Fruit fly (Drosophila melanogaster): Measurements from ENCODE around the gene PIG-P.

The PIG-P gene

dm6 chr3R:26036153-26037144 is 21.6 kb downstream of the PIG-P start (continued):
- TF ChIP-seq CG11902 (GFP tag; optimal IDR thresholded peaks at IDR 0.05) = peak; percentile 72
- TF ChIP-seq net (GFP tag; optimal IDR thresholded peaks at IDR 0.05) = peak; percentile 86
- TF ChIP-seq Ets21C (GFP tag; optimal IDR thresholded peaks at IDR 0.05) = peak; percentile 76
- peak; percentile 84 for TF ChIP-seq acj6 (GFP tag; optimal IDR thresholded peaks at IDR 0.05)
- peak; percentile 68 for TF ChIP-seq Lpt (GFP tag; optimal IDR thresholded peaks at IDR 0.05)
- peak; percentile 65 for TF ChIP-seq CG8319 (GFP tag; optimal IDR thresholded peaks at IDR 0.05)
- peak; percentile 83 for TF ChIP-seq CG3919 (GFP tag; optimal IDR thresholded peaks at IDR 0.05)
- TF ChIP-seq esn (GFP tag; optimal IDR thresholded peaks at IDR 0.05) = peak; percentile 95
- TF ChIP-seq CG8632 (GFP tag; optimal IDR thresholded peaks at IDR 0.05) = peak; percentile 87
- TF ChIP-seq Sox15 (GFP tag; optimal IDR thresholded peaks at IDR 0.05) = peak; percentile 74
- peak; percentile 97 for TF ChIP-seq Eip78C (GFP tag)
- TF ChIP-seq achi (GFP tag; optimal IDR thresholded peaks at IDR 0.05) = peak; percentile 91
- peak; percentile 85 for TF ChIP-seq Hr39 (GFP tag; optimal IDR thresholded peaks at IDR 0.05)
- peak; percentile 90 for TF ChIP-seq Sox14 (GFP tag; optimal IDR thresholded peaks at IDR 0.05)
- TF ChIP-seq Ets96B (tag; optimal IDR thresholded peaks at IDR 0.05) = peak; percentile 93
- TF ChIP-seq Hr4 (GFP tag; optimal IDR thresholded peaks at IDR 0.05) = peak; percentile 83
- peak; percentile 84 for TF ChIP-seq Blimp-1 (GFP tag; optimal IDR thresholded peaks at IDR 0.05)
- peak; percentile 90 for TF ChIP-seq CG8119 (GFP tag; IDR thresholded peaks at IDR 0.05)
- TF ChIP-seq cyc (GFP tag; optimal IDR thresholded peaks at IDR 0.05) = peak; percentile 82
- TF ChIP-seq CG11762 (GFP tag; optimal IDR thresholded peaks at IDR 0.05; ENCODE audit: insufficient read depth) = peak; percentile 75
- TF ChIP-seq fd85E (GFP tag; optimal IDR thresholded peaks at IDR 0.05) = peak; percentile 55
- peak; percentile 59 for TF ChIP-seq fkh (GFP tag; optimal IDR thresholded peaks at IDR 0.05)
- peak; percentile 91 for TF ChIP-seq fd59A (GFP tag; optimal IDR thresholded peaks at IDR 0.05)
- peak; percentile 96 for TF ChIP-seq svp (GFP tag)
- TF ChIP-seq CG15336 (GFP tag; IDR thresholded peaks at IDR 0.05) = peak; percentile 85
- TF ChIP-seq CG9139 (GFP tag; optimal IDR thresholded peaks at IDR 0.05) = peak; percentile 86
- TF ChIP-seq CG6163 (GFP tag; IDR thresholded peaks at IDR 0.05) = peak; percentile 73
- TF ChIP-seq CG11294 (GFP tag; IDR thresholded peaks at IDR 0.05) = no peak
- peak; percentile 89 for TF ChIP-seq CG34406 (GFP tag; optimal IDR thresholded peaks at IDR 0.05)
- TF ChIP-seq lz (GFP tag; optimal IDR thresholded peaks at IDR 0.05) = peak; percentile 91
- TF ChIP-seq dac (GFP tag; optimal IDR thresholded peaks at IDR 0.05) = peak; percentile 61
- TF ChIP-seq CG3032 (tag; optimal IDR thresholded peaks at IDR 0.05) = peak; percentile 94
- TF ChIP-seq CG7368 (GFP tag; optimal IDR thresholded peaks at IDR 0.05) = peak; percentile 76
- peak; percentile 91 for TF ChIP-seq dsx (GFP tag; optimal IDR thresholded peaks at IDR 0.05; ENCODE audit: poor library complexity, severe bottlenecking)
- TF ChIP-seq spab (GFP tag; optimal IDR thresholded peaks at IDR 0.05) = peak; percentile 93
- peak; percentile 90 for TF ChIP-seq CG6792 (GFP tag; optimal IDR thresholded peaks at IDR 0.05)
- peak; percentile 89 for TF ChIP-seq Smox (GFP tag; optimal IDR thresholded peaks at IDR 0.05)
- peak; percentile 91 for TF ChIP-seq CG32006 (GFP tag; optimal IDR thresholded peaks at IDR 0.05)

dm6 chr3R:26035369-26035656 is 22.7 kb downstream of the PIG-P start:
- TF ChIP-seq CG8319 (GFP tag; optimal IDR thresholded peaks at IDR 0.05) = no peak
- no peak for TF ChIP-seq CG6276 (GFP tag; optimal IDR thresholded peaks at IDR 0.05)
- TF ChIP-seq CG8119 (GFP tag; IDR thresholded peaks at IDR 0.05) = no peak
- no peak for TF ChIP-seq spab (GFP tag; optimal IDR thresholded peaks at IDR 0.05)
- no peak for TF ChIP-seq CG9139 (GFP tag; optimal IDR thresholded peaks at IDR 0.05)
- TF ChIP-seq CG6854 (GFP tag; optimal IDR thresholded peaks at IDR 0.05) = no peak
- TF ChIP-seq Sox102F (GFP tag; optimal IDR thresholded peaks at IDR 0.05) = no peak
- TF ChIP-seq CG11762 (GFP tag; optimal IDR thresholded peaks at IDR 0.05; ENCODE audit: insufficient read depth) = no peak
- no peak for TF ChIP-seq topi (GFP tag; optimal IDR thresholded peaks at IDR 0.05)
